Worm (Caenorhabditis elegans): ENCODE data around the gene R107.9.

Gene R107.9

ce11 chrIII:9051119-9051597 is 13.4 kb downstream of the R107.9 start (continued):
- TF ChIP-seq fkh-3 (tag; optimal IDR thresholded peaks at IDR 0.05) = no peak
- no peak for TF ChIP-seq cebp-2 (GFP tag; IDR thresholded peaks at IDR 0.05)
- no peak for TF ChIP-seq die-1 (tag; optimal IDR thresholded peaks at IDR 0.05)
- TF ChIP-seq sdz-38 (tag; optimal IDR thresholded peaks at IDR 0.05) = no peak
- 0 out of 2 replicates have a peak, but pooled peaks have one; percentile 34 for TF ChIP-seq rcor-1 (GFP tag; IDR thresholded peaks at IDR 0.05)
- peak; percentile 61 for TF ChIP-seq unc-62 (GFP tag; optimal IDR thresholded peaks at IDR 0.05)
- TF ChIP-seq dpl-1 (GFP tag; optimal IDR thresholded peaks at IDR 0.05) = peak; percentile 12
- peak; percentile 63 for TF ChIP-seq K12H6.12 (tag; optimal IDR thresholded peaks at IDR 0.05)
- no peak for TF ChIP-seq egl-18 (GFP tag; IDR thresholded peaks at IDR 0.05)
- TF ChIP-seq B0035.1 (tag; optimal IDR thresholded peaks at IDR 0.05) = no peak
- peak; percentile 63; the same call in 1 of the 2 replicates for TF ChIP-seq pbrm-1 (GFP tag; IDR thresholded peaks at IDR 0.05)
- TF ChIP-seq mcd-1 (GFP tag; IDR thresholded peaks at IDR 0.05) = peak; percentile 40; the same call in 1 of the 2 replicates
- TF ChIP-seq ztf-25 (GFP tag; IDR thresholded peaks at IDR 0.05) = no peak
- TF ChIP-seq ama-1 (optimal IDR thresholded peaks at IDR 0.05) = peak; percentile 98
- TF ChIP-seq ama-1 (GFP tag; optimal IDR thresholded peaks at IDR 0.05) = peak in 1 of 2 experiments; percentile 80
- TF ChIP-seq F55B11.4 (tag; optimal IDR thresholded peaks at IDR 0.05; ENCODE audit: borderline replicate concordance, insufficient read depth) = no peak
- peak; percentile 76 for TF ChIP-seq ceh-27 (GFP tag; optimal IDR thresholded peaks at IDR 0.05)
- no peak for TF ChIP-seq F22D6.2 (tag; optimal IDR thresholded peaks at IDR 0.05)
- TF ChIP-seq lsl-1 (GFP tag; optimal IDR thresholded peaks at IDR 0.05) = peak; percentile 42
- TF ChIP-seq lin-26 (GFP tag; IDR thresholded peaks at IDR 0.05) = no peak; the same call in 1 of the 2 replicates
- no peak for TF ChIP-seq snpc-4 (GFP tag; optimal IDR thresholded peaks at IDR 0.05)
- peak in 2 of 4 experiments; percentile 23 to 46 for TF ChIP-seq snpc-4 (tag; optimal IDR thresholded peaks at IDR 0.05)
- TF ChIP-seq Y53F4B.3 (GFP tag; IDR thresholded peaks at IDR 0.05) = no peak
- TF ChIP-seq T07F8.4 (tag; optimal IDR thresholded peaks at IDR 0.05) = no peak
- peak; percentile 48 for TF ChIP-seq gei-17 (GFP tag; optimal IDR thresholded peaks at IDR 0.05)
- TF ChIP-seq C17E4.6 (GFP tag; IDR thresholded peaks at IDR 0.05) = no peak
- no peak for TF ChIP-seq ccch-3 (GFP tag; optimal IDR thresholded peaks at IDR 0.05)
- peak; percentile 84; the same call in 1 of the 2 replicates for TF ChIP-seq Y53G8AR.9 (GFP tag; conservative IDR thresholded peaks at IDR 0.05)
- no peak for TF ChIP-seq ceh-58 (GFP tag; IDR thresholded peaks at IDR 0.05)
- peak; percentile 24 for TF ChIP-seq nhr-90 (tag; optimal IDR thresholded peaks at IDR 0.05)
- TF ChIP-seq ztf-18 (tag; optimal IDR thresholded peaks at IDR 0.05) = peak; percentile 53
- peak; percentile 85 for TF ChIP-seq F10E7.11 (tag; optimal IDR thresholded peaks at IDR 0.05)
- TF ChIP-seq F23B12.7 (tag; optimal IDR thresholded peaks at IDR 0.05; ENCODE audit: insufficient read depth) = peak; percentile 89
- no peak for TF ChIP-seq attf-6 (GFP tag; IDR thresholded peaks at IDR 0.05)
- TF ChIP-seq attf-5 (GFP tag; optimal IDR thresholded peaks at IDR 0.05) = peak; percentile 89
- TF ChIP-seq xnd-1 (tag; optimal IDR thresholded peaks at IDR 0.05) = no peak
- TF ChIP-seq mel-28 (tag; optimal IDR thresholded peaks at IDR 0.05; ENCODE audit: borderline replicate concordance) = peak; percentile 72
- no peak for TF ChIP-seq mxl-1 (tag; optimal IDR thresholded peaks at IDR 0.05)
- TF ChIP-seq T26A5.8 (tag; optimal IDR thresholded peaks at IDR 0.05) = peak; percentile 3
- TF ChIP-seq B0261.1 (tag; optimal IDR thresholded peaks at IDR 0.05) = peak; percentile 33
- TF ChIP-seq lin-54 (GFP tag; optimal IDR thresholded peaks at IDR 0.05) = peak; percentile 56
- peak; percentile 90 for TF ChIP-seq nfyb-1 (GFP tag; IDR thresholded peaks at IDR 0.05)
- TF ChIP-seq tlf-1 (GFP tag; optimal IDR thresholded peaks at IDR 0.05) = peak; percentile 76
- no peak for TF ChIP-seq F49E8.2 (tag; optimal IDR thresholded peaks at IDR 0.05; ENCODE audit: insufficient read depth)
- TF ChIP-seq repo-1 (tag; optimal IDR thresholded peaks at IDR 0.05) = peak; percentile 80
- TF ChIP-seq dox-1 (GFP tag; IDR thresholded peaks at IDR 0.05) = peak; percentile 76
- TF ChIP-seq rec-8 (tag; optimal IDR thresholded peaks at IDR 0.05) = no peak
- TF ChIP-seq dpff-1 (tag; optimal IDR thresholded peaks at IDR 0.05) = peak; percentile 82
- TF ChIP-seq D2030.7 (GFP tag; IDR thresholded peaks at IDR 0.05) = no peak
